Fruit fly (Drosophila melanogaster) whole organism, prepupa: ENCODE data around the gene repo.

Experiments used
- Blimp-1 ChIP-seq: fragments of 200-800 bp; sonication (Bioruptor generic); optimal IDR thresholded peaks from 3 replicates; lab custom pipeline; 2017; ENCODE audit warnings: missing biosample characterization, missing genetic modification characterization, mild to moderate bottlenecking, moderate library complexity, missing genetic modification reagents
- CG11294 ChIP-seq: fragments of 200-800 bp; sonication (Bioruptor generic); IDR thresholded peaks from 2 replicates; pipeline ENCODE4 v1.3.6; 2022; ENCODE audit warnings: missing biosample characterization, missing genetic modification characterization
- CG11762 ChIP-seq: fragments of 200-800 bp; sonication (Bioruptor generic); optimal IDR thresholded peaks from 3 replicates; lab custom pipeline; 2016; ENCODE audit warnings: missing biosample characterization, missing genetic modification characterization; ENCODE audit not compliant: insufficient read depth
- CG11902 ChIP-seq: fragments of 200-800 bp; sonication (Bioruptor generic); optimal IDR thresholded peaks from 3 replicates; lab custom pipeline; 2016; ENCODE audit warnings: missing biosample characterization, missing genetic modification characterization
- CG1621 ChIP-seq: fragments of 200-800 bp; sonication (Bioruptor generic); optimal IDR thresholded peaks from 3 replicates; lab custom pipeline; 2018; ENCODE audit warnings: missing biosample characterization, mild to moderate bottlenecking, missing genetic modification characterization
- CG16779 ChIP-seq: fragments of 200-800 bp; sonication (Bioruptor generic); optimal IDR thresholded peaks from 3 replicates; lab custom pipeline; 2017; ENCODE audit warnings: missing biosample characterization, mild to moderate bottlenecking, missing genetic modification characterization
- CG3032 ChIP-seq: fragments of 200-800 bp; optimal IDR thresholded peaks from 2 replicates; lab custom pipeline; 2019; ENCODE audit warnings: missing biosample characterization, mild to moderate bottlenecking, missing genetic modification characterization, moderate library complexity
- CG31627 ChIP-seq: fragments of 200-800 bp; sonication (Bioruptor generic); optimal IDR thresholded peaks from 3 replicates; lab custom pipeline; 2016; ENCODE audit warnings: missing biosample characterization, missing genetic modification characterization
- CG32006 ChIP-seq: fragments of 200-800 bp; sonication (Bioruptor generic); optimal IDR thresholded peaks from 3 replicates; lab custom pipeline; 2017; ENCODE audit warnings: missing biosample characterization, mild to moderate bottlenecking, missing genetic modification characterization
- CG34406 ChIP-seq: fragments of 200-800 bp; sonication (Bioruptor generic); optimal IDR thresholded peaks from 3 replicates; lab custom pipeline; 2016; ENCODE audit warnings: missing biosample characterization, missing genetic modification characterization
- CG6163 ChIP-seq: fragments of 200-800 bp; sonication (Bioruptor generic); IDR thresholded peaks from 3 replicates; pipeline ENCODE4 v1.3.6; 2022; ENCODE audit warnings: missing biosample characterization, missing genetic modification characterization
- CG6792 ChIP-seq: fragments of 200-800 bp; sonication (Bioruptor generic); optimal IDR thresholded peaks from 3 replicates; lab custom pipeline; 2016; ENCODE audit warnings: missing biosample characterization, missing genetic modification characterization
- CG6854 ChIP-seq: fragments of 200-800 bp; sonication (Bioruptor generic); optimal IDR thresholded peaks from 2 replicates; lab custom pipeline; 2017; ENCODE audit warnings: missing biosample characterization, mild to moderate bottlenecking, missing genetic modification characterization
- CG7368 ChIP-seq: fragments of 200-800 bp; sonication (Bioruptor generic); optimal IDR thresholded peaks from 3 replicates; lab custom pipeline; 2016; ENCODE audit warnings: missing biosample characterization, missing genetic modification characterization
- CG8632 ChIP-seq: fragments of 200-800 bp; sonication (Bioruptor generic); optimal IDR thresholded peaks from 3 replicates; lab custom pipeline; 2016; ENCODE audit warnings: missing biosample characterization, missing genetic modification characterization
- CG9139 ChIP-seq: fragments of 200-800 bp; sonication (Bioruptor generic); optimal IDR thresholded peaks from 3 replicates; lab custom pipeline; 2017; ENCODE audit warnings: missing biosample characterization, mild to moderate bottlenecking, missing genetic modification characterization
- Eip75B ChIP-seq: fragments of 200-800 bp; sonication (Bioruptor generic); optimal IDR thresholded peaks from 3 replicates; lab custom pipeline; 2016; ENCODE audit warnings: missing biosample characterization, missing genetic modification characterization
- Eip78C ChIP-seq: fragments of 200-800 bp; sonication (Bioruptor generic); peaks from one replicate; lab custom pipeline; 2016; ENCODE audit warnings: missing biosample characterization, missing genetic modification characterization
- Eip93F ChIP-seq: fragments of 200-800 bp; sonication (Bioruptor generic); optimal IDR thresholded peaks from 2 replicates; lab custom pipeline; 2016; ENCODE audit warnings: missing biosample characterization, mild to moderate bottlenecking, missing genetic modification characterization
- Hr38 ChIP-seq: sonication (Bioruptor generic); optimal IDR thresholded peaks from 2 replicates; lab custom pipeline; 2016; ENCODE audit warnings: missing biosample characterization, missing genetic modification characterization
- Hr39 ChIP-seq: fragments of 200-800 bp; sonication (Bioruptor generic); optimal IDR thresholded peaks from 2 replicates; lab custom pipeline; 2016; ENCODE audit warnings: missing biosample characterization, missing genetic modification characterization
- Lpt ChIP-seq: fragments of 200-800 bp; sonication (Bioruptor generic); optimal IDR thresholded peaks from 3 replicates; lab custom pipeline; 2016; ENCODE audit warnings: missing biosample characterization, missing genetic modification characterization
- Met ChIP-seq: fragments of 200-800 bp; sonication (Bioruptor generic); optimal IDR thresholded peaks from 3 replicates; lab custom pipeline; 2016; ENCODE audit warnings: missing biosample characterization, missing genetic modification characterization
- Smox ChIP-seq: fragments of 200-800 bp; sonication (Bioruptor generic); optimal IDR thresholded peaks from 3 replicates; lab custom pipeline; 2016; ENCODE audit warnings: missing biosample characterization, missing genetic modification characterization
- Sox102F ChIP-seq: fragments of 200-800 bp; sonication (Bioruptor generic); optimal IDR thresholded peaks from 2 replicates; lab custom pipeline; 2016; ENCODE audit warnings: missing biosample characterization, mild to moderate bottlenecking, missing genetic modification characterization
- Sox14 ChIP-seq: fragments of 200-800 bp; sonication (Bioruptor generic); optimal IDR thresholded peaks from 3 replicates; lab custom pipeline; 2016; ENCODE audit warnings: missing biosample characterization, missing genetic modification characterization
- Sox15 ChIP-seq: fragments of 200-800 bp; sonication (Bioruptor generic); optimal IDR thresholded peaks from 3 replicates; lab custom pipeline; 2016; ENCODE audit warnings: missing biosample characterization, missing genetic modification characterization
- achi ChIP-seq: fragments of 200-800 bp; sonication (Bioruptor generic); optimal IDR thresholded peaks from 3 replicates; lab custom pipeline; 2016; ENCODE audit warnings: missing biosample characterization, missing genetic modification characterization
- cyc ChIP-seq: fragments of 200-800 bp; sonication (Bioruptor generic); optimal IDR thresholded peaks from 3 replicates; lab custom pipeline; 2016; ENCODE audit warnings: missing biosample characterization, missing genetic modification characterization
- dsx ChIP-seq: fragments of 200-800 bp; optimal IDR thresholded peaks from 3 replicates; lab custom pipeline; 2019; ENCODE audit warnings: missing biosample characterization, mild to moderate bottlenecking, missing genetic modification characterization, moderate library complexity; ENCODE audit not compliant: poor library complexity, severe bottlenecking
- esn ChIP-seq: fragments of 200-800 bp; sonication (Bioruptor generic); optimal IDR thresholded peaks from 2 replicates; lab custom pipeline; 2016; ENCODE audit warnings: missing biosample characterization, mild to moderate bottlenecking, missing genetic modification characterization, moderate library complexity
- fd85E ChIP-seq: fragments of 200-800 bp; sonication (Bioruptor generic); optimal IDR thresholded peaks from 3 replicates; lab custom pipeline; 2016; ENCODE audit warnings: missing biosample characterization, missing genetic modification characterization
- fkh ChIP-seq: fragments of 200-800 bp; sonication (Bioruptor generic); optimal IDR thresholded peaks from 3 replicates; lab custom pipeline; 2017; ENCODE audit warnings: missing biosample characterization, mild to moderate bottlenecking, missing genetic modification characterization, moderate library complexity
- pdm3 ChIP-seq: fragments of 200-800 bp; sonication (Bioruptor generic); optimal IDR thresholded peaks from 3 replicates; lab custom pipeline; 2016; ENCODE audit warnings: missing biosample characterization, missing genetic modification characterization
- salr ChIP-seq, 2 experiments: fragments of 200-800 bp; sonication (Bioruptor generic); optimal IDR thresholded peaks; 3 replicates each; lab custom pipeline; 2016 to 2018; ENCODE audit warnings: missing biosample characterization in 2 of 2, missing genetic modification characterization in 2 of 2, mild to moderate bottlenecking in 1 of 2
- spab ChIP-seq: fragments of 200-800 bp; sonication (Bioruptor generic); optimal IDR thresholded peaks from 2 replicates; lab custom pipeline; 2017; ENCODE audit warnings: missing biosample characterization, mild to moderate bottlenecking, missing genetic modification characterization, missing genetic modification reagents
- ss ChIP-seq, 2 experiments: fragments of 200-800 bp; sonication (Bioruptor generic); optimal IDR thresholded peaks; 2 replicates in 1 of 2; 3 replicates in 1 of 2; lab custom pipeline; 2017 to 2018; ENCODE audit warnings: mild to moderate bottlenecking in 2 of 2, missing biosample characterization in 2 of 2, missing genetic modification characterization in 2 of 2, moderate library complexity in 1 of 2
- topi ChIP-seq: fragments of 200-800 bp; sonication (Bioruptor generic); optimal IDR thresholded peaks from 3 replicates; lab custom pipeline; 2016; ENCODE audit warnings: missing biosample characterization, missing genetic modification characterization

Gene repo

DNA sequence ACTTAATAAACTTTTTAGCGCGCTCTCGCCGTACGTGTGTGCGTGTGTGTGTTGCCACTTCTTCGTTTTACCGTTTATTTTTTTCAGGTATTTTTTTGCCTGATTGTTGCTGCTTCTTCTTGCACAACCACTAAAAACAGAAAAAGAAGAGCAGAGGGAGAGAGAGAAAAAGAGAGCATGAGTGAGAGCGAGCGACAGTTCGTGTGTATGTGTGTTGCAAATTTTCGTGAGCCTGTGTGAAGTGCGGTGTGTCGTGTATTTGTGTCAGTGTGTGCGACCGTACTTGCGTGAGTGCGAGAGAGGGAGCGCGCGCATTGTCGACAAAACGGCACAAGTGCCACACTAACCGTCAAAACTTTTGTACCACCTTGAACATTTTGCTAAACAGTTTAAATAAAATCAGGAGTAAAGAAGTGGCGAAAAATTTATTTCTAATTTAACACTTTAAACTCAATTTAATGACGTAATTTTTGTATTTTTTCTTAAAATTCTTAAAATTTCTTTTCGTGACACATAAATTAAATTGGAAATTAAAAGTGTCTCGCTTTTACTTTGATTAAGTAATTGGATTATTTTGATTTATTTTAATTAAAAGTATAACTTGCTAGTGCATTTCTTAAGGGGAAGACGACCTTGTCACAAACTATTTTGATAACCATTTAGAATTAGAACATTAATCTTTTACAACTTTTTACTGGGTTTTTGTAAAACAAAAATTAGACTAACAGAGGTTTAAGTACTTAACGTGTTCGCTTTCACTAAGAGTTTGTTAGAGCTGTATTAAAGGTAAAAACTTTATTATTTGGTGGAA, 38.8 kb upstream of the repo start (continued):
- TF ChIP-seq CG6163, result no peak
- TF ChIP-seq CG7368, result peak; percentile 10
- TF ChIP-seq Eip75B (GFP tag; lab: Kevin White, UChicago), result peak; percentile 42
- TF ChIP-seq salr (GFP tag; optimal IDR thresholded peaks at IDR 0.05; lab: Kevin White, UChicago), result peak; percentile 64 to 75
- peak; percentile 77 for TF ChIP-seq Eip93F (GFP tag; lab: Kevin White, UChicago)
- no peak for TF ChIP-seq CG11294 (GFP tag; lab: Robert Waterston, UW)
- peak; percentile 79 for TF ChIP-seq Lpt (GFP tag; lab: Kevin White, UChicago)
- peak; percentile 49 for TF ChIP-seq Sox15
- TF ChIP-seq CG11902 (GFP tag; lab: Kevin White, UChicago), result peak; percentile 30
- peak; percentile 45 for TF ChIP-seq Hr39 (GFP tag; lab: Kevin White, UChicago)
- peak; percentile 33 for TF ChIP-seq fd85E (GFP tag; lab: Kevin White, UChicago)
- TF ChIP-seq CG3032 (tag; lab: Kevin White, UChicago), result peak; percentile 76
- TF ChIP-seq Smox (GFP tag; lab: Kevin White, UChicago), result peak; percentile 63
- TF ChIP-seq fkh, result peak; percentile 17
- TF ChIP-seq CG6792 (GFP tag; lab: Kevin White, UChicago), result peak; percentile 25
- peak; percentile 88 for TF ChIP-seq Eip78C (GFP tag; lab: Kevin White, UChicago)
- TF ChIP-seq topi (GFP tag; lab: Kevin White, UChicago), result peak; percentile 54
- peak; percentile 58 for TF ChIP-seq CG31627 (GFP tag; lab: Kevin White, UChicago)
- peak; percentile 57 for TF ChIP-seq achi (GFP tag; lab: Kevin White, UChicago)
- peak; percentile 74 for TF ChIP-seq esn
- no peak for TF ChIP-seq CG11762 (GFP tag; lab: Kevin White, UChicago)
- peak; percentile 59 for TF ChIP-seq CG8632 (GFP tag; lab: Kevin White, UChicago)
- peak; percentile 92 for TF ChIP-seq CG16779 (tag; lab: Kevin White, UChicago)
- TF ChIP-seq Sox14 (GFP tag; lab: Kevin White, UChicago), result peak; percentile 59
- TF ChIP-seq CG34406, result peak; percentile 23
- TF ChIP-seq dsx (GFP tag; lab: Kevin White, UChicago), result peak; percentile 86
- peak; percentile 95 to 96 for TF ChIP-seq ss (GFP tag; optimal IDR thresholded peaks at IDR 0.05; lab: Kevin White, UChicago)
- peak; percentile 91 for TF ChIP-seq CG1621 (tag; lab: Kevin White, UChicago)
- peak; percentile 17 for TF ChIP-seq cyc (GFP tag; lab: Kevin White, UChicago)
- TF ChIP-seq CG6854, result peak; percentile 86
- peak; percentile 62 for TF ChIP-seq Met
- TF ChIP-seq Blimp-1, result peak; percentile 11
- TF ChIP-seq spab, result peak; percentile 79
- TF ChIP-seq pdm3 (GFP tag; lab: Kevin White, UChicago), result peak; percentile 65
- TF ChIP-seq, all 60 proteins: peak for 51

DNA sequence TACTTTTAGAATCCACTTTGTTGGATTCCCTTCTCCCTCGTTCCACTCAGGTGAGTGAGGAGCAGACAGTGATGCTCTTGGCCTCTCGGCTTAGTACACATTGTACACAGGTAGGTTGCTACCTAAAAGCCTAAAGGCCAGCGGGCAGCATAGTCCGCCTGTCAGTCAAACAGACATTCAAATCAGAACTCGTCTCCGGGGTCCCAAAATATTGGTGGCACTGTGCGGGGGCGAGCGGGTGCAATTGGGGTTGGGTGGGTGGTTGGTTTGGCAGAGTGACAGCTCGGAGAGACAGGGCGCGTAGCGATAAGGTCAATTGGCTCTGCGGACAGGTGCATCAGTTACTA, 38.2 kb upstream of the repo start:
- no peak for TF ChIP-seq Hr38 (GFP tag; lab: Kevin White, UChicago)
- TF ChIP-seq CG1621 (tag; lab: Kevin White, UChicago), result no peak
- no peak for TF ChIP-seq cyc (GFP tag; lab: Kevin White, UChicago)
- TF ChIP-seq Sox14 (GFP tag; lab: Kevin White, UChicago), result no peak
- TF ChIP-seq fd85E (GFP tag; lab: Kevin White, UChicago), result no peak
- TF ChIP-seq dsx (GFP tag; lab: Kevin White, UChicago), result no peak
- TF ChIP-seq Sox102F, result no peak
- TF ChIP-seq Lpt (GFP tag; lab: Kevin White, UChicago), result no peak
- TF ChIP-seq fkh, result no peak
- TF ChIP-seq CG9139, result no peak
- TF ChIP-seq CG8632 (GFP tag; lab: Kevin White, UChicago), result no peak
- TF ChIP-seq CG32006 (GFP tag; lab: Kevin White, UChicago), result no peak
- no peak for TF ChIP-seq esn
- no peak for TF ChIP-seq Eip93F (GFP tag; lab: Kevin White, UChicago)
- TF ChIP-seq Blimp-1, result no peak
- no peak for TF ChIP-seq spab
